1 worm cellular context compared by ENCODE assay signal in the genomic region with DNA sequence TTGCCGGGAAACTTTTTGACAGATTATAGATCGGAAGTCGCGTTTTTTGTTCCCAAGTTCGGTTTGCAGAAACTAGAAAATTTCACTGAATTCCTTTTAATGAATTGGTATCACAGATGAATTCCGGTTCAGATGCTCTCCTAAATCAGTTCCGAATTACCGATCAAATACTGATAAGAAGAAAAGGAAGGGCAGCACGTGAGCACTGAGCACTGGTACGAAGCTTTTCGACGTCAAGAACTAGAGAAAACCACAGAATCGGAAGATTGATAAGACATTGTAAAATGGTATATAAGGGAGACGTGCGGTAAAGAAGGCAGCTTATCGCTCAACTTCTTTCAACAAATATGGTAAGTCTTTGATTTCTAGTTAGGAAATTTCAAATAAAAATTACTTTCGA.
TF ChIP-seq lines count a peak whose summit lies in the region.

Gene cpr-1 (plus strand): TSS at position 319 of the 400 bp plus-strand sequence.

TF ChIP-seq in whole organism, L4 larva, 104 proteins besides CTCF, POLR2A, EP300 and RAD21 (continued from another document):
- no peak for TF ChIP-seq sdz-12 (GFP tag; optimal IDR thresholded peaks at IDR 0.05; lab: Kevin White, UChicago)
- TF ChIP-seq tra-1 (GFP tag; IDR thresholded peaks at IDR 0.05; lab: Robert Waterston, UW): no peak
- TF ChIP-seq hlh-11 (tag; optimal IDR thresholded peaks at IDR 0.05; lab: Kevin White, UChicago): peak; percentile 87
- peak; percentile 69 for TF ChIP-seq nhr-48 (tag; optimal IDR thresholded peaks at IDR 0.05; lab: Kevin White, UChicago)
- no peak for TF ChIP-seq dmd-8 (GFP tag; IDR thresholded peaks at IDR 0.05; lab: Robert Waterston, UW)
- TF ChIP-seq aha-1 (tag; lab: Kevin White, UChicago): no peak
- TF ChIP-seq set-16 (GFP tag; IDR thresholded peaks at IDR 0.05; lab: Robert Waterston, UW): no peak
- no peak for TF ChIP-seq R02D3.7 (tag; optimal IDR thresholded peaks at IDR 0.05; lab: Kevin White, UChicago)
- TF ChIP-seq cey-2 (tag; optimal IDR thresholded peaks at IDR 0.05; lab: Kevin White, UChicago; ENCODE audit: borderline replicate concordance, insufficient read depth): no peak
- TF ChIP-seq zag-1 (tag; optimal IDR thresholded peaks at IDR 0.05; lab: Kevin White, UChicago): no peak
- no peak for TF ChIP-seq dpl-1 (GFP tag; optimal IDR thresholded peaks at IDR 0.05; lab: Kevin White, UChicago)
- peak; percentile 77 for TF ChIP-seq pqm-1 (tag; optimal IDR thresholded peaks at IDR 0.05; lab: Kevin White, UChicago)
